Fruit fly (Drosophila melanogaster) whole organism, embryonic: ENCODE measurements around the gene slp1.

Experiments
- Aef1 ChIP-seq: fragments of 200-800 bp; sonication (Bioruptor generic); IDR thresholded peaks from 3 replicates; pipeline ENCODE4 v1.3.6; 2022; ENCODE audit warnings: missing biosample characterization, missing genetic modification characterization
- CG13624 ChIP-seq: fragments of 200-800 bp; sonication (Bioruptor generic); optimal IDR thresholded peaks from 2 replicates; lab custom pipeline; 2016; ENCODE audit warnings: missing biosample characterization, missing genetic modification characterization
- CG14710 ChIP-seq: fragments of 200-800 bp; sonication (Bioruptor generic); optimal IDR thresholded peaks from 3 replicates; lab custom pipeline; 2019; ENCODE audit warnings: missing biosample characterization, mild to moderate bottlenecking, missing genetic modification characterization, moderate library complexity
- CG15601 ChIP-seq: fragments of 200-800 bp; sonication (Bioruptor generic); optimal IDR thresholded peaks from 3 replicates; lab custom pipeline; 2019; ENCODE audit warnings: missing biosample characterization, mild to moderate bottlenecking, missing genetic modification characterization, moderate library complexity
- CG1603 ChIP-seq: fragments of 200-800 bp; sonication (Bioruptor generic); optimal IDR thresholded peaks from 2 replicates; lab custom pipeline; 2019; ENCODE audit warnings: missing biosample characterization, mild to moderate bottlenecking, missing genetic modification characterization, moderate library complexity
- CG17186 ChIP-seq: fragments of 200-800 bp; sonication (Bioruptor generic); optimal IDR thresholded peaks from 3 replicates; lab custom pipeline; 2017; ENCODE audit warnings: missing biosample characterization, missing genetic modification reagents, missing genetic modification characterization
- CG2129 ChIP-seq: fragments of 200-800 bp; sonication (Bioruptor generic); IDR thresholded peaks from 2 replicates; pipeline ENCODE4 v1.3.6; 2022; ENCODE audit warnings: missing biosample characterization, missing genetic modification characterization; ENCODE audit not compliant: partially characterized antibody
- CG2712 ChIP-seq: fragments of 200-800 bp; optimal IDR thresholded peaks from 3 replicates; lab custom pipeline; 2019; ENCODE audit warnings: missing biosample characterization, mild to moderate bottlenecking, missing genetic modification characterization, moderate library complexity
- CG31441 ChIP-seq: fragments of 200-800 bp; sonication (Bioruptor generic); IDR thresholded peaks from 2 replicates; pipeline ENCODE4 v1.3.6; 2022; ENCODE audit warnings: missing biosample characterization, missing genetic modification characterization
- CG34376 ChIP-seq: fragments of 200-800 bp; sonication (Bioruptor generic); optimal IDR thresholded peaks from 2 replicates; lab custom pipeline; 2018; ENCODE audit warnings: missing biosample characterization, mild to moderate bottlenecking, missing genetic modification characterization
- CG34422 ChIP-seq: fragments of 200-800 bp; sonication (Bioruptor generic); IDR thresholded peaks from 3 replicates; pipeline ENCODE4 v1.3.6; 2022; ENCODE audit warnings: missing biosample characterization, missing genetic modification characterization
- CG42726 ChIP-seq: fragments of 200-800 bp; sonication (Bioruptor generic); IDR thresholded peaks from 2 replicates; pipeline ENCODE4 v1.3.6; 2022; ENCODE audit warnings: missing biosample characterization, missing genetic modification characterization; ENCODE audit not compliant: partially characterized antibody
- CG4360 ChIP-seq: fragments of 200-800 bp; sonication (Bioruptor generic); IDR thresholded peaks from 2 replicates; pipeline ENCODE4 v1.3.6; 2022; ENCODE audit warnings: missing biosample characterization, missing genetic modification characterization
- CG6791 ChIP-seq: fragments of 200-800 bp; sonication (Bioruptor generic); IDR thresholded peaks from 3 replicates; pipeline ENCODE4 v1.3.6; 2022; ENCODE audit warnings: missing biosample characterization, missing genetic modification characterization; ENCODE audit not compliant: partially characterized antibody
- CG7928 ChIP-seq: fragments of 200-800 bp; sonication (Bioruptor generic); optimal IDR thresholded peaks from 2 replicates; lab custom pipeline; 2017; ENCODE audit warnings: missing biosample characterization, mild to moderate bottlenecking, missing genetic modification characterization
- CG7963 ChIP-seq: fragments of 200-800 bp; sonication (Bioruptor generic); IDR thresholded peaks from 3 replicates; pipeline ENCODE4 v1.3.6; 2022; ENCODE audit warnings: missing biosample characterization, missing genetic modification characterization; ENCODE audit not compliant: partially characterized antibody
- CG8089 ChIP-seq: fragments of 200-800 bp; sonication (Bioruptor generic); optimal IDR thresholded peaks from 3 replicates; lab custom pipeline; 2016; ENCODE audit warnings: missing biosample characterization, missing genetic modification characterization
- CG8924 ChIP-seq: fragments of 200-800 bp; optimal IDR thresholded peaks from 3 replicates; lab custom pipeline; 2019; ENCODE audit warnings: missing biosample characterization, mild to moderate bottlenecking, missing genetic modification characterization, moderate library complexity
- CG9215 ChIP-seq: fragments of 200-800 bp; sonication (Bioruptor generic); IDR thresholded peaks from 2 replicates; pipeline ENCODE4 v1.3.6; 2022; ENCODE audit warnings: missing biosample characterization, missing genetic modification characterization
- Ets65A ChIP-seq: fragments of 200-800 bp; sonication (Bioruptor generic); peaks from one replicate; lab custom pipeline; 2016; ENCODE audit warnings: missing biosample characterization, missing genetic modification characterization
- Hr51 ChIP-seq, 2 experiments: fragments of 200-800 bp; sonication (Bioruptor generic); optimal IDR thresholded peaks; 2 replicates in 1 of 2; 3 replicates in 1 of 2; lab custom pipeline; 2016 to 2018; ENCODE audit warnings: missing biosample characterization in 2 of 2, missing genetic modification characterization in 2 of 2, mild to moderate bottlenecking in 1 of 2, moderate library complexity in 1 of 2
- Mad ChIP-seq: fragments of 200-800 bp; sonication (Bioruptor generic); optimal IDR thresholded peaks from 2 replicates; lab custom pipeline; 2016; ENCODE audit warnings: missing biosample characterization, missing genetic modification characterization
- Opbp ChIP-seq: fragments of 200-800 bp; sonication (Bioruptor generic); IDR thresholded peaks from 3 replicates; pipeline ENCODE4 v1.3.6; 2022; ENCODE audit warnings: missing biosample characterization, missing genetic modification characterization; ENCODE audit not compliant: partially characterized antibody
- Scr ChIP-seq: fragments of 200-800 bp; sonication (Bioruptor generic); IDR thresholded peaks from 2 replicates; pipeline ENCODE4 v1.3.6; 2022; ENCODE audit warnings: missing biosample characterization, missing genetic modification characterization; ENCODE audit not compliant: partially characterized antibody
- Side ChIP-seq: fragments of 200-800 bp; sonication (Bioruptor generic); optimal IDR thresholded peaks from 2 replicates; lab custom pipeline; 2016; ENCODE audit warnings: missing biosample characterization, missing genetic modification characterization
- Sin3A ChIP-seq: fragments of >200 bp; optimal IDR thresholded peaks from 2 replicates; lab custom pipeline; 2018
- Sry-δ ChIP-seq: fragments of 200-800 bp; sonication (Bioruptor generic); optimal IDR thresholded peaks from 2 replicates; lab custom pipeline; 2016; ENCODE audit warnings: missing biosample characterization, missing genetic modification characterization
- Usf ChIP-seq: fragments of 200-800 bp; sonication (Bioruptor generic); optimal IDR thresholded peaks from 2 replicates; lab custom pipeline; 2017; ENCODE audit warnings: missing genotype, missing biosample characterization, missing genetic modification characterization
- amos ChIP-seq: fragments of 200-800 bp; sonication (Bioruptor generic); IDR thresholded peaks from 2 replicates; pipeline ENCODE4 v1.3.6; 2022; ENCODE audit warnings: missing biosample characterization, missing genetic modification characterization; ENCODE audit not compliant: partially characterized antibody
- bab2 ChIP-seq: fragments of 200-800 bp; sonication (Bioruptor generic); optimal IDR thresholded peaks from 2 replicates; lab custom pipeline; 2016; ENCODE audit warnings: missing biosample characterization, missing genetic modification characterization
- cato ChIP-seq: fragments of 200-800 bp; sonication (Bioruptor generic); optimal IDR thresholded peaks from 2 replicates; lab custom pipeline; 2016; ENCODE audit warnings: missing biosample characterization, missing genetic modification characterization, borderline replicate concordance
- ci ChIP-seq: fragments of 200-800 bp; sonication (Bioruptor generic); IDR thresholded peaks from 3 replicates; pipeline ENCODE4 v1.3.6; 2022; ENCODE audit warnings: missing biosample characterization, missing genetic modification characterization
- crp ChIP-seq, 2 experiments: fragments of 200-800 bp; sonication (Bioruptor generic); optimal IDR thresholded peaks; 2 replicates in 1 of 2; 3 replicates in 1 of 2; lab custom pipeline; 2017; ENCODE audit warnings: missing biosample characterization in 2 of 2, missing genetic modification characterization in 2 of 2, mild to moderate bottlenecking in 1 of 2, moderate library complexity in 1 of 2
- dati ChIP-seq: fragments of 200-800 bp; sonication (Bioruptor generic); IDR thresholded peaks from 2 replicates; pipeline ENCODE4 v1.3.6; 2022; ENCODE audit warnings: missing biosample characterization, missing genetic modification characterization
- disco-r ChIP-seq: fragments of 200-800 bp; sonication (Bioruptor generic); optimal IDR thresholded peaks from 2 replicates; lab custom pipeline; 2016; ENCODE audit warnings: missing biosample characterization, missing genetic modification characterization
- dmrt11E ChIP-seq: fragments of 200-800 bp; sonication (Bioruptor generic); optimal IDR thresholded peaks from 3 replicates; lab custom pipeline; 2018; ENCODE audit warnings: missing biosample characterization, mild to moderate bottlenecking, missing genetic modification characterization, moderate library complexity
- dpn ChIP-seq, 2 experiments: fragments of 200-800 bp; sonication (Bioruptor generic); optimal IDR thresholded peaks; 3 replicates each; lab custom pipeline; 2016; ENCODE audit warnings: missing biosample characterization in 2 of 2, missing genetic modification characterization in 2 of 2
- gfzf ChIP-seq: fragments of 200-800 bp; sonication (Bioruptor generic); optimal IDR thresholded peaks from 2 replicates; lab custom pipeline; 2016; ENCODE audit warnings: missing biosample characterization, mild to moderate bottlenecking, missing genetic modification characterization, moderate library complexity
- hb ChIP-seq: fragments of 200-800 bp; sonication (Bioruptor generic); IDR thresholded peaks from 3 replicates; pipeline ENCODE4 v1.3.6; 2022; ENCODE audit warnings: missing biosample characterization, missing genetic modification characterization; ENCODE audit not compliant: partially characterized antibody
- hbn ChIP-seq: fragments of 200-800 bp; sonication (Bioruptor generic); IDR thresholded peaks from 2 replicates; pipeline ENCODE4 v1.3.6; 2022; ENCODE audit warnings: missing biosample characterization, missing genetic modification characterization; ENCODE audit not compliant: partially characterized antibody
- mirr ChIP-seq: fragments of 200-800 bp; sonication (Bioruptor generic); optimal IDR thresholded peaks from 3 replicates; lab custom pipeline; 2018; ENCODE audit warnings: missing biosample characterization, mild to moderate bottlenecking, missing genetic modification characterization
- pzg ChIP-seq: fragments of 200-800 bp; sonication (Bioruptor generic); optimal IDR thresholded peaks from 3 replicates; lab custom pipeline; 2018; ENCODE audit warnings: missing biosample characterization, mild to moderate bottlenecking, missing genetic modification characterization, moderate library complexity
- row ChIP-seq: fragments of 200-800 bp; sonication (Bioruptor generic); IDR thresholded peaks from 3 replicates; pipeline ENCODE4 v1.3.6; 2022; ENCODE audit warnings: missing biosample characterization, missing genetic modification characterization
- sd ChIP-seq: fragments of 200-800 bp; sonication (Bioruptor generic); optimal IDR thresholded peaks from 3 replicates; lab custom pipeline; 2018; ENCODE audit warnings: missing biosample characterization, mild to moderate bottlenecking, missing genetic modification characterization, moderate library complexity
- sens ChIP-seq: fragments of 200-800 bp; sonication (Bioruptor generic); peaks from one replicate; lab custom pipeline; 2016; ENCODE audit warnings: missing biosample characterization, missing genetic modification characterization
- sna ChIP-seq: fragments of 200-800 bp; sonication (Bioruptor generic); IDR thresholded peaks from 2 replicates; pipeline ENCODE4 v1.3.6; 2022; ENCODE audit warnings: missing biosample characterization, missing genetic modification characterization; ENCODE audit not compliant: partially characterized antibody
- stwl ChIP-seq: fragments of 200-800 bp; sonication (Bioruptor generic); optimal IDR thresholded peaks from 3 replicates; lab custom pipeline; 2018; ENCODE audit warnings: missing biosample characterization, mild to moderate bottlenecking, missing genetic modification characterization, moderate library complexity
- tup ChIP-seq: fragments of 200-800 bp; sonication (Bioruptor generic); optimal IDR thresholded peaks from 2 replicates; lab custom pipeline; 2016; ENCODE audit warnings: missing biosample characterization, mild to moderate bottlenecking, missing genetic modification characterization, moderate library complexity
- zf30C ChIP-seq: fragments of 200-800 bp; sonication (Bioruptor generic); optimal IDR thresholded peaks from 3 replicates; lab custom pipeline; 2018; ENCODE audit warnings: missing biosample characterization, mild to moderate bottlenecking, missing genetic modification characterization

slp1 gene

DNA sequence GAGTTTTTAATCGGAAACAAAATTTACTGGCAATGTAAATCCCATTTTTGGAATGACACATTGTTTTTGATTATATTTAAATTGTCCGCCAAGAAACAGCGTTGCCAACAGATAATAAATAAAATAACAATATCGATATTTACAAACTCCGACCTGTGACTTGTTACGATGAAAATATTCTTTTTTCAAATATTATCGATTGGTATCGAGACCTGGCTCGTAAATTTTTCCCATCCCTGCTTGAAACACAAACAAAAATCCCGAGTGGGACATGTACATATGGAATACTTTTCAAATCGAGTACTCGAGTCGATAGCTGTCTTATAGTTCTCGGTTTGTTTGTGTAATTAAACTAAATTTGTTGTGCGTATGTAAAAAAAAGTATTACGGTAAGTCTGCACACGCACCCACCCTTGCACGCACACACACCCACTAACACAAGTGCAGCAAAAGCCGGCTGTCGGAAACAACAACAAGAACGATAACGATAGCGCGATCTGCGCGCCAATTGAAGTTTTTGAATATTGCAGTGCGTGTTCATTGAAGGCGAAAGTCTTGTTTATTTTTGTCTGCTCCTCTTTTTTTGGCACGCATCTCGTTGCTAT lies 37.1 kb downstream of the slp1 start, which contains the start of gene TTLL4B (continued):
- TF ChIP-seq amos (peak; percentile 95), Ets65A (GFP tag; lab: Kevin White, UChicago) (peak; percentile 75), CG2129 (GFP tag; lab: Robert Waterston, UW) (peak; percentile 87), Sry-δ (peak; percentile 91), tup (no peak), CG17186 (GFP tag; lab: Kevin White, UChicago) (peak; percentile 6), dati (no peak), stwl (peak; percentile 89), pzg (peak; percentile 81), Opbp (GFP tag; lab: Robert Waterston, UW) (peak; percentile 93), CG9215 (peak; percentile 98), CG15601 (tag; lab: Kevin White, UChicago) (no peak), CG34376 (GFP tag; lab: Kevin White, UChicago) (no peak), CG4360 (peak; percentile 89), crp (GFP tag; optimal IDR thresholded peaks at IDR 0.05; lab: Kevin White, UChicago) (peak in 1 of 2 experiments; percentile 32), CG7928 (peak; percentile 84), CG42726 (GFP tag; lab: Robert Waterston, UW) (peak; percentile 92), Side (GFP tag; lab: Kevin White, UChicago) (peak; percentile 6), bab2 (GFP tag; lab: Kevin White, UChicago) (no peak), zf30C (GFP tag; lab: Kevin White, UChicago) (no peak), Scr (GFP tag; lab: Robert Waterston, UW) (peak; percentile 92), CG13624 (peak; percentile 22), Hr51 (GFP tag; optimal IDR thresholded peaks at IDR 0.05; lab: Kevin White, UChicago) (no peak), Sin3A (peak; percentile 72), mirr (GFP tag; lab: Kevin White, UChicago) (no peak), cato (GFP tag; lab: Kevin White, UChicago) (no peak), Mad (GFP tag; lab: Kevin White, UChicago) (no peak), CG7963 (GFP tag; lab: Robert Waterston, UW) (peak; percentile 87), Usf (GFP tag; lab: Kevin White, UChicago) (no peak), disco-r (no peak), dpn (GFP tag; optimal IDR thresholded peaks at IDR 0.05; lab: Kevin White, UChicago) (peak in 1 of 2 experiments; percentile 7), sd (tag; lab: Kevin White, UChicago) (no peak), CG8089 (GFP tag; lab: Kevin White, UChicago) (no peak), CG6791 (GFP tag; lab: Robert Waterston, UW) (peak; percentile 87), CG8924 (tag; lab: Kevin White, UChicago) (peak; percentile 3), dmrt11E (tag; lab: Kevin White, UChicago) (no peak), ci (GFP tag; lab: Robert Waterston, UW) (no peak), gfzf (peak; percentile 19), row (GFP tag; lab: Robert Waterston, UW) (peak; percentile 33; the same call in 1 of the 3 replicates), hb (GFP tag; lab: Robert Waterston, UW) (peak; percentile 84), sna (GFP tag; lab: Robert Waterston, UW) (peak; percentile 94), CG2712 (tag; lab: Kevin White, UChicago) (peak; percentile 15), CG14710 (tag; lab: Kevin White, UChicago) (peak; percentile 70), CG34422 (peak; percentile 83; the same call in 2 of the 3 replicates), hbn (GFP tag; lab: Robert Waterston, UW) (peak; percentile 74), CG1603 (tag; lab: Kevin White, UChicago) (peak; percentile 58), sens (GFP tag; lab: Kevin White, UChicago) (no peak), CG31441 (GFP tag; lab: Robert Waterston, UW) (peak; percentile 57), Aef1 (GFP tag; lab: Robert Waterston, UW) (peak; percentile 62)
